Worm (Caenorhabditis elegans): ENCODE results near the gene fbxb-72.

DNA sequence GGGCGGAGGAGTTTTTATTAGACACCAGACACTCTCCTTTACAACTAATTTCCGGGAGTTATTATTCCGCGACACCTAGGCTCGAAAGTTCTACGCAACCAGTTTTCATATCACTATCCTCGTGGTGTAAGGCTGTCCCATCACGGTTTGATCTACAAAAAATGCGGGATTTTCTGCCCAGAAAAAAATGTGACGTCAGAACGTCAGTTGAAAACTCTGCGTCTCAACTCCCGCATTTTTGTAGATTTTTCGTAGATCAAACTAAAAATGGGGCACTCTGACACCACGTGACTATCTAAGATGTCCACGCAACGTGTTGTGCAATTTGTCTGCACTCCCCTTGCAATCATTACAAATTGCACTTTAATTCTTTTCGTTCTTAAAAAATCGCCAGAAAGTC is 41.0 kb upstream of the fbxb-72 start, which contains the start of gene str-238:
- no peak for TF ChIP-seq lir-3 (tag; optimal IDR thresholded peaks at IDR 0.05; ENCODE audit: poor library complexity)
- no peak for TF ChIP-seq ama-1 (optimal IDR thresholded peaks at IDR 0.05)
- no peak for TF ChIP-seq mdl-1 (tag; optimal IDR thresholded peaks at IDR 0.05)
- TF ChIP-seq lsy-2 (tag; optimal IDR thresholded peaks at IDR 0.05): no peak
- no peak for TF ChIP-seq unc-62 (GFP tag; optimal IDR thresholded peaks at IDR 0.05)
- TF ChIP-seq nhr-76 (tag; optimal IDR thresholded peaks at IDR 0.05): no peak
- no peak for TF ChIP-seq efl-1 (optimal IDR thresholded peaks at IDR 0.05)
- TF ChIP-seq efl-1 (GFP tag; optimal IDR thresholded peaks at IDR 0.05 in 1 of 2): no peak

Data from whole organism, L1 larva.